Worm (Caenorhabditis elegans): ENCODE measurements around the gene srj-10.

srj-10 gene

DNA sequence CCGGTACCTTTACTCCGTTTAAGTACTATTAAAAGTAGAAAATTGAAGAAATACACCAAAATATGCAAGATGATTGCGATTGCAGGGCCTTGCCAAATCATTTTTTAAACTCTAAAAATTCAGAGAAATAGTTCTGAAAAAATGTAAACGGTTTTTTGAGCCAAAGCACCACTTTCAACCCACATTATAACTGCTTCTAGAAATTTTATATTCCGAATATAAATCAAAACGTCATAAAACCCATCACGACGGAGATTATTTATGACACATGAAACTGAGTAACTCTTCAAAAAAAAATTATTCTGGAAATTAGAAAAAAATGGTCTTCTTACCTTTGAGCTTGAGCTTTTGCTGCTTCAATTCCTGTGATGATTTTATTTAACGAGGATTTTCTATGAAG lies 40.5 kb upstream of the srj-10 start, which contains the start of gene srxa-16:
srxa-16 (minus strand) TSS at position 101 of the 400 bp plus-strand sequence.
- no peak for TF ChIP-seq C34F6.9 (tag; optimal IDR thresholded peaks at IDR 0.05)
- TF ChIP-seq nhr-6 (tag; optimal IDR thresholded peaks at IDR 0.05) = no peak
- no peak for TF ChIP-seq peb-1 (tag; optimal IDR thresholded peaks at IDR 0.05)
- no peak for TF ChIP-seq dmd-4 (tag; optimal IDR thresholded peaks at IDR 0.05)
- TF ChIP-seq fos-1 (tag; optimal IDR thresholded peaks at IDR 0.05) = no peak
- no peak for TF ChIP-seq gmeb-1 (tag; optimal IDR thresholded peaks at IDR 0.05)
- TF ChIP-seq skn-1 (tag; optimal IDR thresholded peaks at IDR 0.05) = no peak
- no peak for TF ChIP-seq lin-39 (tag; optimal IDR thresholded peaks at IDR 0.05)
- no peak for TF ChIP-seq nhr-11 (tag; optimal IDR thresholded peaks at IDR 0.05)
- no peak for TF ChIP-seq sma-3 (GFP tag; optimal IDR thresholded peaks at IDR 0.05)
- TF ChIP-seq nhr-77 (tag; optimal IDR thresholded peaks at IDR 0.05) = no peak
- TF ChIP-seq ztf-4 (tag; optimal IDR thresholded peaks at IDR 0.05) = no peak
- no peak for TF ChIP-seq zag-1 (tag; optimal IDR thresholded peaks at IDR 0.05)
- no peak for TF ChIP-seq alr-1 (tag; optimal IDR thresholded peaks at IDR 0.05)
- no peak for TF ChIP-seq crh-2 (tag; optimal IDR thresholded peaks at IDR 0.05)
- no peak for TF ChIP-seq lsy-2 (tag; optimal IDR thresholded peaks at IDR 0.05)
- TF ChIP-seq nhr-10 (tag; optimal IDR thresholded peaks at IDR 0.05) = no peak

- no peak for TF ChIP-seq peb-1 (tag; optimal IDR thresholded peaks at IDR 0.05)
Observed at ce11 chrV:16103594-16103993, 29.8 kb upstream of the srj-10 start, which contains the start of gene argk-1. argk-1 (plus strand) TSS chrV:16103894.

ce11 chrV:16100103-16100730 lies 26.5 kb upstream of the srj-10 start, which contains the start of gene cth-1:
cth-1 (plus strand) TSS chrV:16100680.
- TF ChIP-seq C34F6.9 (tag; optimal IDR thresholded peaks at IDR 0.05) (no peak), fos-1 (tag; optimal IDR thresholded peaks at IDR 0.05) (peak; percentile 37), nhr-11 (tag; optimal IDR thresholded peaks at IDR 0.05) (no peak), unc-62 (GFP tag; optimal IDR thresholded peaks at IDR 0.05) (no peak), mdl-1 (tag; optimal IDR thresholded peaks at IDR 0.05) (no peak), sma-9 (GFP tag; optimal IDR thresholded peaks at IDR 0.05) (peak; percentile 84), sma-9 (tag; optimal IDR thresholded peaks at IDR 0.05) (no peak), ceh-16 (tag; optimal IDR thresholded peaks at IDR 0.05) (no peak), sem-4 (tag; optimal IDR thresholded peaks at IDR 0.05) (no peak), zag-1 (tag; optimal IDR thresholded peaks at IDR 0.05) (no peak), nhr-23 (tag; optimal IDR thresholded peaks at IDR 0.05) (no peak), blmp-1 (tag; optimal IDR thresholded peaks at IDR 0.05; ENCODE audit: insufficient read depth) (no peak), crh-2 (tag; optimal IDR thresholded peaks at IDR 0.05) (no peak), ztf-4 (tag; optimal IDR thresholded peaks at IDR 0.05) (no peak), ama-1 (optimal IDR thresholded peaks at IDR 0.05) (no peak), ztf-11 (tag; optimal IDR thresholded peaks at IDR 0.05) (no peak)

ce11 chrV:16099441-16099840 lies 25.7 kb upstream of the srj-10 start, which contains the start of gene str-7:
str-7 (minus strand) TSS chrV:16099541.
- TF ChIP-seq snpc-4 (tag; optimal IDR thresholded peaks at IDR 0.05) = no peak
- no peak for TF ChIP-seq zag-1 (tag; optimal IDR thresholded peaks at IDR 0.05)
- TF ChIP-seq nhr-129 (tag; optimal IDR thresholded peaks at IDR 0.05) = no peak
- no peak for TF ChIP-seq ztf-1 (GFP tag; conservative IDR thresholded peaks at IDR 0.05)
- no peak for TF ChIP-seq gmeb-1 (tag; optimal IDR thresholded peaks at IDR 0.05)
- TF ChIP-seq egl-27 (tag; optimal IDR thresholded peaks at IDR 0.05) = no peak
- no peak for TF ChIP-seq blmp-1 (tag; optimal IDR thresholded peaks at IDR 0.05; ENCODE audit: insufficient read depth)
- no peak for TF ChIP-seq skn-1 (tag; optimal IDR thresholded peaks at IDR 0.05)
- TF ChIP-seq ceh-82 (tag; optimal IDR thresholded peaks at IDR 0.05) = no peak
- no peak for TF ChIP-seq alr-1 (tag; optimal IDR thresholded peaks at IDR 0.05)
- TF ChIP-seq unc-39 (tag; optimal IDR thresholded peaks at IDR 0.05) = no peak
- TF ChIP-seq ceh-16 (tag; optimal IDR thresholded peaks at IDR 0.05) = no peak
- TF ChIP-seq ZK546.5 (tag; optimal IDR thresholded peaks at IDR 0.05) = no peak
- no peak for TF ChIP-seq sma-9 (GFP tag; optimal IDR thresholded peaks at IDR 0.05)
- no peak for TF ChIP-seq sma-9 (tag; optimal IDR thresholded peaks at IDR 0.05)
- no peak for TF ChIP-seq aly-2 (tag; optimal IDR thresholded peaks at IDR 0.05)

DNA sequence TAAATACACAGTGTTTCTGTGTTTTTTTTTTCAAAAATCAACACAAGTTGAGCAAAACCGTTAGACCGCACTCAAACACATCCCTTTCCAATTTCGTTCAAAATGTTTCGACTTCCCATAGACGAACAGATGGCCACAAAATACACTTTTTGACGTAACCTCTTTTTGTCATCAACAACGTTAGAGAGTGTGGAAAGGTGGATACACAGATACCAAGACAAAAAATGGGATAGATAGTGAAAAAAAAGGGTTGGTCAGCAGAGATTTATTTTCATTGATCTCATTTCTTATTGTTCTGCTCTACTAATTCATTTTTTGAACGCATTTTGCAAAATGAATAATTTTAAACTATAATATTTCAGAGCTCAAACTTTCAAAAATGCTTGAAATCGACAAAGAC lies 21.1 kb upstream of the srj-10 start:
- TF ChIP-seq nhr-12 (tag; optimal IDR thresholded peaks at IDR 0.05) (no peak), nhr-25 (tag; optimal IDR thresholded peaks at IDR 0.05) (no peak), lin-11 (tag; optimal IDR thresholded peaks at IDR 0.05) (no peak), unc-55 (GFP tag; optimal IDR thresholded peaks at IDR 0.05) (no peak), ztf-1 (GFP tag; conservative IDR thresholded peaks at IDR 0.05) (no peak), dmd-4 (tag; optimal IDR thresholded peaks at IDR 0.05) (no peak), skn-1 (tag; optimal IDR thresholded peaks at IDR 0.05) (no peak), ceh-16 (tag; optimal IDR thresholded peaks at IDR 0.05) (no peak), Y55F3AM.14 (GFP tag; optimal IDR thresholded peaks at IDR 0.05) (no peak), crh-2 (tag; optimal IDR thresholded peaks at IDR 0.05) (no peak), sma-9 (GFP tag; optimal IDR thresholded peaks at IDR 0.05) (peak; percentile 57), sma-9 (tag; optimal IDR thresholded peaks at IDR 0.05) (no peak), F13H6.1 (tag; optimal IDR thresholded peaks at IDR 0.05) (no peak), fos-1 (tag; optimal IDR thresholded peaks at IDR 0.05) (peak; percentile 26), nhr-129 (tag; optimal IDR thresholded peaks at IDR 0.05) (peak; percentile 47), nhr-10 (tag; optimal IDR thresholded peaks at IDR 0.05) (no peak), aly-2 (tag; optimal IDR thresholded peaks at IDR 0.05) (no peak)

Measured in whole organism, L2 larva.